Fruit fly (Drosophila melanogaster) whole organism, pupa: ENCODE measurements around the gene E2f1.
A peak's percentile ranks its signal among the peaks of the same experiment; 100 is the strongest.

Experiments
- CG14655 ChIP-seq: fragments of 200-800 bp; sonication (Bioruptor generic); optimal IDR thresholded peaks from 3 replicates; lab custom pipeline; 2017; ENCODE audit warnings: mild to moderate bottlenecking, missing biosample characterization, missing genetic modification reagents, missing genetic modification characterization
- CG17806 ChIP-seq: fragments of 200-800 bp; sonication (Bioruptor generic); optimal IDR thresholded peaks from 2 replicates; lab custom pipeline; 2018; ENCODE audit warnings: missing biosample characterization, mild to moderate bottlenecking, missing genetic modification characterization, moderate library complexity
- CG32121 ChIP-seq: fragments of 200-800 bp; sonication (Bioruptor generic); IDR thresholded peaks from 2 replicates; pipeline ENCODE4 v1.3.6; 2022; ENCODE audit warnings: missing biosample characterization, missing genetic modification characterization
- CG8301 ChIP-seq: fragments of 200-800 bp; sonication (Bioruptor generic); optimal IDR thresholded peaks from 2 replicates; lab custom pipeline; 2018; ENCODE audit warnings: missing biosample characterization, mild to moderate bottlenecking, missing genetic modification characterization
- CG9948 ChIP-seq: fragments of 200-800 bp; sonication (Bioruptor generic); optimal IDR thresholded peaks from 2 replicates; lab custom pipeline; 2018; ENCODE audit warnings: missing biosample characterization, mild to moderate bottlenecking, missing genetic modification characterization, moderate library complexity
- Pif1A ChIP-seq: fragments of 200-800 bp; sonication (Bioruptor generic); optimal IDR thresholded peaks from 3 replicates; lab custom pipeline; 2016; ENCODE audit warnings: missing biosample characterization, missing genetic modification characterization
- Snoo ChIP-seq: fragments of 200-800 bp; sonication (Bioruptor generic); optimal IDR thresholded peaks from 3 replicates; lab custom pipeline; 2017; ENCODE audit warnings: missing biosample characterization, mild to moderate bottlenecking, missing genetic modification characterization, inconsistent platforms

DNA sequence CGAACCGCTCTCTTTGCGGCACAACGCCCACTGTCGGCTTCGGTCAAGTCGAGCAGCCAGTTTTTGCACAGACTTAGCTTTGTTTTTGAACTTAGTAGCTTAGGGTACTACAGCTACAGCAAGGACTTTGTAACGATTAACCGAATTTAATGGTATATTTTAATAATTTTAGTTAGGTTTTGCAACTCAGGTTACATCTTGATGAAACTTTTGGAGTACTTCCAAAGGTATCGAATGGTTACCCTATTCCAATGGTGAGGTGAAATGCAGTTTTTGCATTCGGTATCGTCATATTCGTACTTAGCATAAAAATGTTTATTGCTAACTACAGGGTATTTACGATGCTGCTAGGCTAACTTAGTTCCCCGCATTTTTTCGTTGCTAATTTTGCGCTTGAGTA, 27.9 kb upstream of the E2f1 start:
- TF ChIP-seq CG9948 (tag; lab: Kevin White, UChicago) (no peak), CG32121 (GFP tag; lab: Robert Waterston, UW) (no peak; the same call in 1 of the 2 replicates), Snoo (no peak), CG8301 (peak; percentile 51), CG17806 (tag; lab: Kevin White, UChicago) (no peak), Pif1A (GFP tag; lab: Kevin White, UChicago) (peak; percentile 19), CG14655 (GFP tag; lab: Kevin White, UChicago) (peak; percentile 58)
